Worm (Caenorhabditis elegans) whole organism, L1 larva: ENCODE results near the gene C07D8.5.
A peak's percentile ranks its signal among the peaks of the same experiment; 100 is the strongest.

Experiments used
- C16A3.4 ChIP-seq: fragments of 150-350 bp; optimal IDR thresholded peaks from 2 replicates; lab custom pipeline; 2014; ENCODE audit warnings: missing biosample characterization, missing genetic modification characterization
- C34B4.2 ChIP-seq: sonication (generic microtip); optimal IDR thresholded peaks from 2 replicates; lab custom pipeline; 2017; ENCODE audit warnings: mild to moderate bottlenecking, missing genetic modification characterization, missing compliant biosample characterization
- aha-1 ChIP-seq: fragments of 150-350 bp; optimal IDR thresholded peaks from 2 replicates; lab custom pipeline; 2014; ENCODE audit warnings: missing biosample characterization, missing genetic modification characterization
- alr-1 ChIP-seq: fragments of 200-800 bp; sonication (Bioruptor generic); optimal IDR thresholded peaks from 2 replicates; lab custom pipeline; 2018; ENCODE audit warnings: borderline replicate concordance, mild to moderate bottlenecking, missing genetic modification characterization, missing compliant biosample characterization
- aly-2 ChIP-seq: fragments of 150-350 bp; optimal IDR thresholded peaks from 2 replicates; lab custom pipeline; 2014; ENCODE audit warnings: missing biosample characterization, missing genetic modification characterization
- ama-1 ChIP-seq: fragments of 150-350 bp; optimal IDR thresholded peaks from 2 replicates; lab custom pipeline; 2014
- ceh-63 ChIP-seq: fragments of 200-800 bp; sonication (Bioruptor generic); optimal IDR thresholded peaks from 2 replicates; lab custom pipeline; 2018; ENCODE audit warnings: mild to moderate bottlenecking, missing genetic modification characterization, missing compliant biosample characterization
- ceh-82 ChIP-seq, 3 experiments: fragments of 150-350 bp in 1 of 3; sonication (generic microtip) in 2 of 3; optimal IDR thresholded peaks; 2 replicates each; lab custom pipeline; 2014 to 2017; ENCODE audit warnings: missing biosample characterization in 3 of 3, missing genetic modification characterization in 3 of 3
- ceh-90 ChIP-seq: sonication (generic microtip); optimal IDR thresholded peaks from 2 replicates; lab custom pipeline; 2016; ENCODE audit warnings: missing genetic modification characterization, missing compliant biosample characterization
- ces-1 ChIP-seq: fragments of 150-350 bp; optimal IDR thresholded peaks from 2 replicates; lab custom pipeline; 2014; ENCODE audit warnings: missing biosample characterization, missing genetic modification reagents, missing genetic modification characterization
- egl-13 ChIP-seq: sonication (generic microtip); optimal IDR thresholded peaks from 2 replicates; lab custom pipeline; 2016; ENCODE audit warnings: missing genotype, missing genetic modification reagents, missing genetic modification characterization, missing compliant biosample characterization
- egl-27 ChIP-seq, 2 experiments: fragments of 150-350 bp in 1 of 2; sonication (generic microtip); optimal IDR thresholded peaks; 3 replicates each; lab custom pipeline; 2017 to 2018; ENCODE audit warnings: missing biosample characterization in 2 of 2, missing genetic modification characterization in 2 of 2, missing genetic modification reagents in 2 of 2
- elt-2 ChIP-seq: sonication (generic microtip); optimal IDR thresholded peaks from 2 replicates; lab custom pipeline; 2016; ENCODE audit warnings: missing genetic modification characterization, mild to moderate bottlenecking, inconsistent platforms, missing compliant biosample characterization, missing genetic modification reagents
- elt-3 ChIP-seq, 6 experiments: fragments of 150-350 bp in 1 of 6; sonication (generic microtip); optimal IDR thresholded peaks; 2 replicates each; lab custom pipeline; 2017 to 2018; ENCODE audit warnings: missing biosample characterization in 6 of 6, missing genetic modification characterization in 6 of 6, inconsistent platforms in 1 of 6
- ets-5 ChIP-seq: fragments of 200-800 bp; sonication (Bioruptor generic); IDR thresholded peaks from 2 replicates; pipeline ENCODE4 v1.3.6; 2022; ENCODE audit warnings: missing genetic modification characterization, missing compliant biosample characterization
- fkh-10 ChIP-seq: sonication (generic microtip); optimal IDR thresholded peaks from 2 replicates; lab custom pipeline; 2017; ENCODE audit warnings: missing biosample characterization, missing genetic modification reagents, missing genetic modification characterization
- fos-1 ChIP-seq: fragments of 150-350 bp; optimal IDR thresholded peaks from 2 replicates; lab custom pipeline; 2014; ENCODE audit warnings: missing biosample characterization, missing genetic modification characterization
- grh-1 ChIP-seq: fragments of 200-800 bp; sonication (Bioruptor generic); IDR thresholded peaks from 2 replicates; pipeline ENCODE4 v1.3.6; 2022; ENCODE audit warnings: missing genetic modification reagents, missing genetic modification characterization, missing compliant biosample characterization
- lin-14 ChIP-seq: fragments of 200-800 bp; sonication (Bioruptor generic); optimal IDR thresholded peaks from 2 replicates; lab custom pipeline; 2018; ENCODE audit warnings: mild to moderate bottlenecking, missing genetic modification characterization, moderate library complexity, missing compliant biosample characterization
- lin-15B ChIP-seq: fragments of 150-350 bp; sonication (generic microtip); optimal IDR thresholded peaks from 3 replicates; lab custom pipeline; 2014; ENCODE audit warnings: missing biosample characterization, missing genetic modification characterization
- lin-35 ChIP-seq, 2 experiments: fragments of 150-350 bp; optimal IDR thresholded peaks; 2 replicates each; lab custom pipeline; 2014; ENCODE audit warnings: missing biosample characterization in 2 of 2, missing genetic modification characterization in 2 of 2, missing genetic modification reagents in 2 of 2
- lin-39 ChIP-seq: fragments of 150-350 bp; optimal IDR thresholded peaks from 2 replicates; lab custom pipeline; 2014; ENCODE audit warnings: missing biosample characterization, missing genetic modification reagents, missing genetic modification characterization
- lir-3 ChIP-seq: sonication (generic microtip); optimal IDR thresholded peaks from 2 replicates; lab custom pipeline; 2016; ENCODE audit warnings: mild to moderate bottlenecking, missing genetic modification characterization, moderate library complexity, missing compliant biosample characterization; ENCODE audit not compliant: poor library complexity
- mep-1 ChIP-seq: fragments of 150-350 bp; optimal IDR thresholded peaks from 2 replicates; lab custom pipeline; 2014; ENCODE audit warnings: missing biosample characterization, missing genetic modification characterization
- nhr-20 ChIP-seq: sonication (generic microtip); optimal IDR thresholded peaks from 2 replicates; lab custom pipeline; 2016; ENCODE audit warnings: mild to moderate bottlenecking, missing genetic modification characterization, missing compliant biosample characterization
- nhr-237 ChIP-seq: fragments of 150-350 bp; optimal IDR thresholded peaks from 2 replicates; lab custom pipeline; 2014; ENCODE audit warnings: missing biosample characterization, missing genetic modification characterization
- nhr-71 ChIP-seq: sonication (generic microtip); optimal IDR thresholded peaks from 2 replicates; lab custom pipeline; 2016; ENCODE audit warnings: mild to moderate bottlenecking, missing genetic modification characterization, moderate library complexity, missing compliant biosample characterization
- nhr-77 ChIP-seq: fragments of 150-350 bp; optimal IDR thresholded peaks from 2 replicates; lab custom pipeline; 2014; ENCODE audit warnings: missing biosample characterization, missing genetic modification characterization
- nhr-84 ChIP-seq: sonication (generic microtip); optimal IDR thresholded peaks from 2 replicates; lab custom pipeline; 2017; ENCODE audit warnings: missing biosample characterization, missing genetic modification characterization
- nhr-85 ChIP-seq: sonication (generic microtip); peaks from one replicate; lab custom pipeline; 2016; ENCODE audit warnings: missing genetic modification characterization, inconsistent platforms, missing compliant biosample characterization
- nhr-90 ChIP-seq: sonication (generic microtip); optimal IDR thresholded peaks from 2 replicates; lab custom pipeline; 2016; ENCODE audit warnings: mild to moderate bottlenecking, missing genetic modification characterization, missing compliant biosample characterization; ENCODE audit not compliant: poor library complexity
- pag-3 ChIP-seq: sonication (generic microtip); optimal IDR thresholded peaks from 2 replicates; lab custom pipeline; 2017; ENCODE audit warnings: missing genetic modification characterization, mild to moderate bottlenecking, missing compliant biosample characterization, antibody characterized with exemption, borderline replicate concordance; ENCODE audit not compliant: insufficient read depth
- pax-3 ChIP-seq: fragments of 200-800 bp; sonication (Bioruptor generic); optimal IDR thresholded peaks from 2 replicates; lab custom pipeline; 2018; ENCODE audit warnings: mild to moderate bottlenecking, missing genetic modification characterization, moderate library complexity, missing compliant biosample characterization
- rnt-1 ChIP-seq: sonication (generic microtip); optimal IDR thresholded peaks from 2 replicates; lab custom pipeline; 2016; ENCODE audit warnings: mild to moderate bottlenecking, missing genetic modification characterization, moderate library complexity, missing compliant biosample characterization
- snu-23 ChIP-seq: sonication (generic microtip); optimal IDR thresholded peaks from 2 replicates; lab custom pipeline; 2016; ENCODE audit warnings: missing genetic modification characterization, missing compliant biosample characterization
- tbx-2 ChIP-seq: sonication (generic microtip); optimal IDR thresholded peaks from 2 replicates; lab custom pipeline; 2016; ENCODE audit warnings: missing genetic modification characterization, missing compliant biosample characterization
- tlp-1 ChIP-seq: fragments of 150-350 bp; optimal IDR thresholded peaks from 2 replicates; lab custom pipeline; 2014; ENCODE audit warnings: missing biosample characterization, missing genetic modification characterization
- unc-86 ChIP-seq: sonication (generic microtip); optimal IDR thresholded peaks from 2 replicates; lab custom pipeline; 2016; ENCODE audit warnings: missing genetic modification characterization, missing compliant biosample characterization
- unc-98 ChIP-seq: fragments of 200-800 bp; sonication (Bioruptor generic); IDR thresholded peaks from 2 replicates; pipeline ENCODE4 v1.3.6; 2022; ENCODE audit warnings: missing genetic modification characterization, missing compliant biosample characterization
- xbp-1 ChIP-seq: sonication (generic microtip); optimal IDR thresholded peaks from 2 replicates; lab custom pipeline; 2016; ENCODE audit warnings: missing genetic modification characterization, missing compliant biosample characterization
- zag-1 ChIP-seq: fragments of 150-350 bp; optimal IDR thresholded peaks from 2 replicates; lab custom pipeline; 2014; ENCODE audit warnings: missing biosample characterization, missing genetic modification characterization

The C07D8.5 gene

DNA sequence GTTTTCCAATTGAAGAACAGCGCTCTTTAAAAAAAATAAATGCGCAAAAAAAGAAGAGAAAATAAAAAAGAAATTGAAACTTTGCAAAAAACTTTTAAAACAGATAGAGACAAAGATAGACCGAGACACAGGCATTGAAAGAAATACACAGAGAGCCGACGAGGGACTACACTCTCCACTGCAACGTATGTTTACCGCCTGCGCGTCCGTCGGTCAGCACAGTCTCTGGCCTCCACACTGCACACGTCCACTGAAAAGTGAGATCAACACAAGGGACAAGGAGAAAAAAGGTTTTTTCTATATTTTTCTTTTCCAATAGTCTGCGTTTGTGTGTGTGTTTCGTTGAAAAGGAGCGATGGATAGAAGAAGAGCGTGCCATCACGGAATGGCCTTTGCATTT, 37.4 kb upstream of the C07D8.5 start (continued):
- TF ChIP-seq ceh-82 (tag; optimal IDR thresholded peaks at IDR 0.05; lab: Kevin White, UChicago) (peak; percentile 20 to 73 (median 38)), lir-3 (tag; lab: Kevin White, UChicago) (peak; percentile 59), aly-2 (tag; lab: Kevin White, UChicago) (no peak), tbx-2 (tag; lab: Kevin White, UChicago) (peak; percentile 58), nhr-71 (tag; lab: Kevin White, UChicago) (peak; percentile 69), fkh-10 (GFP tag; lab: Kevin White, UChicago) (peak; percentile 13), mep-1 (peak; percentile 58), C34B4.2 (tag; lab: Kevin White, UChicago) (no peak), ces-1 (no peak), lin-15B (no peak), lin-35 (GFP tag; optimal IDR thresholded peaks at IDR 0.05; lab: Kevin White, UChicago) (peak; percentile 10 to 14)

DNA sequence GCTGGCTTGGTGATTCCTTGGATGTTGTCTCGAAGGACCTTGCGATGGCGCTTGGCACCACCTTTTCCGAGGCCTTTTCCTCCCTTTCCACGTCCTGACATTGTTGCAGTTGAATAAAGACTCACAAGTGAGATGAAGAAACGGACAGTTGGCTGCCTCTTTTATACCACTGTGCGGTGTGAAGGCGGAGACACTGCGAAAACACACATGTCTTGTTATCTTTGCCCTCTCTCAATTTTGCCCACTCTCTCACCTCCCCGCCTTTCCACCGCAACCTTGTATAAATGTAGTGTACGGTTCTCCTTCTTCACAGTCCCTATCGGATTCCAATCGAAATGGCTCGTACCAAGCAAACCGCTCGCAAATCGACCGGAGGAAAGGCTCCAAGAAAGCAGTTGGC, 34.1 kb upstream of the C07D8.5 start, which contains the start of the genes his-38 and his-40:
Gene his-38 (minus strand): TSS at position 101 of the 400 bp plus-strand sequence.
Gene his-40 (plus strand): TSS at position 336 of the 400 bp plus-strand sequence.
- no peak for TF ChIP-seq nhr-237
- peak; percentile 23 for TF ChIP-seq rnt-1 (tag; lab: Kevin White, UChicago)
- TF ChIP-seq nhr-85 (tag; lab: Kevin White, UChicago) = peak; percentile 49
- no peak for TF ChIP-seq pax-3 (tag; lab: Kevin White, UChicago)
- TF ChIP-seq ceh-63 (GFP tag; lab: Kevin White, UChicago) = no peak
- no peak for TF ChIP-seq alr-1 (tag; lab: Kevin White, UChicago)
- peak; percentile 20 for TF ChIP-seq nhr-20 (tag; lab: Kevin White, UChicago)
- TF ChIP-seq C34B4.2 (tag; lab: Kevin White, UChicago) = no peak
- TF ChIP-seq tlp-1 (tag; lab: Kevin White, UChicago) = no peak
- no peak for TF ChIP-seq lin-39 (tag; lab: Kevin White, UChicago)
- TF ChIP-seq pag-3 (tag; lab: Kevin White, UChicago) = no peak
- no peak for TF ChIP-seq fos-1 (tag; lab: Kevin White, UChicago)
- TF ChIP-seq grh-1 = no peak; the same call in 1 of the 2 replicates
- no peak for TF ChIP-seq nhr-84 (tag; lab: Kevin White, UChicago)
- TF ChIP-seq egl-27 (tag; optimal IDR thresholded peaks at IDR 0.05; lab: Kevin White, UChicago) = no peak
- no peak for TF ChIP-seq unc-98 (GFP tag; lab: Robert Waterston, UW)
- peak; percentile 16 for TF ChIP-seq lin-14
- no peak for TF ChIP-seq aha-1 (tag; lab: Kevin White, UChicago)
- TF ChIP-seq unc-86 (tag; lab: Kevin White, UChicago) = no peak
- TF ChIP-seq snu-23 = peak; percentile 4
- no peak for TF ChIP-seq elt-3 (tag; optimal IDR thresholded peaks at IDR 0.05; lab: Kevin White, UChicago)
- TF ChIP-seq zag-1 (tag; lab: Kevin White, UChicago) = no peak
- no peak for TF ChIP-seq nhr-77 (tag; lab: Kevin White, UChicago)
- no peak for TF ChIP-seq ets-5
- no peak for TF ChIP-seq egl-13
- no peak for TF ChIP-seq xbp-1
- TF ChIP-seq ceh-90 = no peak
- no peak for TF ChIP-seq C16A3.4 (tag; lab: Kevin White, UChicago)
- TF ChIP-seq nhr-90 (tag; lab: Kevin White, UChicago) = no peak
- no peak for TF ChIP-seq elt-2 (tag; lab: Kevin White, UChicago)
- no peak for TF ChIP-seq ama-1
